Fruit fly (Drosophila melanogaster) whole organism, prepupa: ENCODE measurements around the gene yata.

ENCODE experiments used
- Blimp-1 ChIP-seq: fragments of 200-800 bp; sonication (Bioruptor generic); optimal IDR thresholded peaks from 3 replicates; lab custom pipeline; 2017; ENCODE audit warnings: missing biosample characterization, missing genetic modification characterization, mild to moderate bottlenecking, moderate library complexity, missing genetic modification reagents
- CG10669 ChIP-seq: fragments of 200-800 bp; sonication (Bioruptor generic); optimal IDR thresholded peaks from 3 replicates; lab custom pipeline; 2018; ENCODE audit warnings: missing biosample characterization, mild to moderate bottlenecking, missing genetic modification characterization, moderate library complexity
- CG15336 ChIP-seq: fragments of 200-800 bp; sonication (Bioruptor generic); IDR thresholded peaks from 2 replicates; pipeline ENCODE4 v1.3.6; 2022; ENCODE audit warnings: missing biosample characterization, missing genetic modification characterization
- CG1621 ChIP-seq: fragments of 200-800 bp; sonication (Bioruptor generic); optimal IDR thresholded peaks from 3 replicates; lab custom pipeline; 2018; ENCODE audit warnings: missing biosample characterization, mild to moderate bottlenecking, missing genetic modification characterization
- CG16779 ChIP-seq: fragments of 200-800 bp; sonication (Bioruptor generic); optimal IDR thresholded peaks from 3 replicates; lab custom pipeline; 2017; ENCODE audit warnings: missing biosample characterization, mild to moderate bottlenecking, missing genetic modification characterization
- CG32006 ChIP-seq: fragments of 200-800 bp; sonication (Bioruptor generic); optimal IDR thresholded peaks from 3 replicates; lab custom pipeline; 2017; ENCODE audit warnings: missing biosample characterization, mild to moderate bottlenecking, missing genetic modification characterization
- CG3919 ChIP-seq: fragments of 200-800 bp; sonication (Bioruptor generic); optimal IDR thresholded peaks from 3 replicates; lab custom pipeline; 2016; ENCODE audit warnings: missing biosample characterization, missing genetic modification characterization
- CG6163 ChIP-seq: fragments of 200-800 bp; sonication (Bioruptor generic); IDR thresholded peaks from 3 replicates; pipeline ENCODE4 v1.3.6; 2022; ENCODE audit warnings: missing biosample characterization, missing genetic modification characterization
- CG6276 ChIP-seq: fragments of 200-800 bp; sonication (Bioruptor generic); optimal IDR thresholded peaks from 2 replicates; lab custom pipeline; 2017; ENCODE audit warnings: missing biosample characterization, mild to moderate bottlenecking, missing genetic modification characterization
- CG6808 ChIP-seq: fragments of 200-800 bp; sonication (Bioruptor generic); optimal IDR thresholded peaks from 3 replicates; lab custom pipeline; 2017; ENCODE audit warnings: missing biosample characterization, missing genetic modification characterization, mild to moderate bottlenecking, moderate library complexity, missing genetic modification reagents
- CG6854 ChIP-seq: fragments of 200-800 bp; sonication (Bioruptor generic); optimal IDR thresholded peaks from 2 replicates; lab custom pipeline; 2017; ENCODE audit warnings: missing biosample characterization, mild to moderate bottlenecking, missing genetic modification characterization
- CG8119 ChIP-seq: fragments of 200-800 bp; sonication (Bioruptor generic); IDR thresholded peaks from 3 replicates; pipeline ENCODE4 v1.3.6; 2022; ENCODE audit warnings: missing biosample characterization, missing genetic modification characterization
- CG8632 ChIP-seq: fragments of 200-800 bp; sonication (Bioruptor generic); optimal IDR thresholded peaks from 3 replicates; lab custom pipeline; 2016; ENCODE audit warnings: missing biosample characterization, missing genetic modification characterization
- CG9139 ChIP-seq: fragments of 200-800 bp; sonication (Bioruptor generic); optimal IDR thresholded peaks from 3 replicates; lab custom pipeline; 2017; ENCODE audit warnings: missing biosample characterization, mild to moderate bottlenecking, missing genetic modification characterization
- Eip75B ChIP-seq: fragments of 200-800 bp; sonication (Bioruptor generic); optimal IDR thresholded peaks from 3 replicates; lab custom pipeline; 2016; ENCODE audit warnings: missing biosample characterization, missing genetic modification characterization
- Eip78C ChIP-seq: fragments of 200-800 bp; sonication (Bioruptor generic); peaks from one replicate; lab custom pipeline; 2016; ENCODE audit warnings: missing biosample characterization, missing genetic modification characterization
- Eip93F ChIP-seq: fragments of 200-800 bp; sonication (Bioruptor generic); optimal IDR thresholded peaks from 2 replicates; lab custom pipeline; 2016; ENCODE audit warnings: missing biosample characterization, mild to moderate bottlenecking, missing genetic modification characterization
- Ets96B ChIP-seq: fragments of 200-800 bp; optimal IDR thresholded peaks from 2 replicates; lab custom pipeline; 2019; ENCODE audit warnings: missing biosample characterization, mild to moderate bottlenecking, missing genetic modification characterization, moderate library complexity
- Gug ChIP-seq: fragments of 200-800 bp; sonication (Bioruptor generic); IDR thresholded peaks from 2 replicates; pipeline ENCODE4 v1.3.6; 2022; ENCODE audit warnings: missing biosample characterization, missing genetic modification characterization
- Hr39 ChIP-seq: fragments of 200-800 bp; sonication (Bioruptor generic); optimal IDR thresholded peaks from 2 replicates; lab custom pipeline; 2016; ENCODE audit warnings: missing biosample characterization, missing genetic modification characterization
- Hr4 ChIP-seq: fragments of 200-800 bp; sonication (Bioruptor generic); optimal IDR thresholded peaks from 3 replicates; lab custom pipeline; 2016; ENCODE audit warnings: missing biosample characterization, missing genetic modification characterization
- Lpt ChIP-seq: fragments of 200-800 bp; sonication (Bioruptor generic); optimal IDR thresholded peaks from 3 replicates; lab custom pipeline; 2016; ENCODE audit warnings: missing biosample characterization, missing genetic modification characterization
- Met ChIP-seq: fragments of 200-800 bp; sonication (Bioruptor generic); optimal IDR thresholded peaks from 3 replicates; lab custom pipeline; 2016; ENCODE audit warnings: missing biosample characterization, missing genetic modification characterization
- Smox ChIP-seq: fragments of 200-800 bp; sonication (Bioruptor generic); optimal IDR thresholded peaks from 3 replicates; lab custom pipeline; 2016; ENCODE audit warnings: missing biosample characterization, missing genetic modification characterization
- Sox102F ChIP-seq: fragments of 200-800 bp; sonication (Bioruptor generic); optimal IDR thresholded peaks from 2 replicates; lab custom pipeline; 2016; ENCODE audit warnings: missing biosample characterization, mild to moderate bottlenecking, missing genetic modification characterization
- cyc ChIP-seq: fragments of 200-800 bp; sonication (Bioruptor generic); optimal IDR thresholded peaks from 3 replicates; lab custom pipeline; 2016; ENCODE audit warnings: missing biosample characterization, missing genetic modification characterization
- dac ChIP-seq: fragments of 200-800 bp; sonication (Bioruptor generic); optimal IDR thresholded peaks from 2 replicates; lab custom pipeline; 2017; ENCODE audit warnings: missing biosample characterization, mild to moderate bottlenecking, missing genetic modification characterization
- dsx ChIP-seq: fragments of 200-800 bp; optimal IDR thresholded peaks from 3 replicates; lab custom pipeline; 2019; ENCODE audit warnings: missing biosample characterization, mild to moderate bottlenecking, missing genetic modification characterization, moderate library complexity; ENCODE audit not compliant: poor library complexity, severe bottlenecking
- eg ChIP-seq: fragments of 200-800 bp; sonication (Bioruptor generic); IDR thresholded peaks from 3 replicates; pipeline ENCODE4 v1.3.6; 2022; ENCODE audit warnings: missing biosample characterization, missing genetic modification characterization
- esn ChIP-seq: fragments of 200-800 bp; sonication (Bioruptor generic); optimal IDR thresholded peaks from 2 replicates; lab custom pipeline; 2016; ENCODE audit warnings: missing biosample characterization, mild to moderate bottlenecking, missing genetic modification characterization, moderate library complexity
- fd85E ChIP-seq: fragments of 200-800 bp; sonication (Bioruptor generic); optimal IDR thresholded peaks from 3 replicates; lab custom pipeline; 2016; ENCODE audit warnings: missing biosample characterization, missing genetic modification characterization
- fkh ChIP-seq: fragments of 200-800 bp; sonication (Bioruptor generic); optimal IDR thresholded peaks from 3 replicates; lab custom pipeline; 2017; ENCODE audit warnings: missing biosample characterization, mild to moderate bottlenecking, missing genetic modification characterization, moderate library complexity
- lz ChIP-seq: fragments of 200-800 bp; sonication (Bioruptor generic); optimal IDR thresholded peaks from 3 replicates; lab custom pipeline; 2016; ENCODE audit warnings: missing biosample characterization, missing genetic modification characterization
- net ChIP-seq: fragments of 200-800 bp; sonication (Bioruptor generic); optimal IDR thresholded peaks from 3 replicates; lab custom pipeline; 2016; ENCODE audit warnings: missing biosample characterization, missing genetic modification characterization
- spab ChIP-seq: fragments of 200-800 bp; sonication (Bioruptor generic); optimal IDR thresholded peaks from 2 replicates; lab custom pipeline; 2017; ENCODE audit warnings: missing biosample characterization, mild to moderate bottlenecking, missing genetic modification characterization, missing genetic modification reagents
- ss ChIP-seq, 2 experiments: fragments of 200-800 bp; sonication (Bioruptor generic); optimal IDR thresholded peaks; 2 replicates in 1 of 2; 3 replicates in 1 of 2; lab custom pipeline; 2017 to 2018; ENCODE audit warnings: mild to moderate bottlenecking in 2 of 2, missing biosample characterization in 2 of 2, missing genetic modification characterization in 2 of 2, moderate library complexity in 1 of 2
- svp ChIP-seq: fragments of 200-800 bp; sonication (Bioruptor generic); peaks from one replicate; lab custom pipeline; 2016; ENCODE audit warnings: missing biosample characterization, missing genetic modification characterization
- topi ChIP-seq: fragments of 200-800 bp; sonication (Bioruptor generic); optimal IDR thresholded peaks from 3 replicates; lab custom pipeline; 2016; ENCODE audit warnings: missing biosample characterization, missing genetic modification characterization
- vri ChIP-seq: fragments of 200-800 bp; sonication (Bioruptor generic); optimal IDR thresholded peaks from 3 replicates; lab custom pipeline; 2016; ENCODE audit warnings: missing biosample characterization, mild to moderate bottlenecking, missing genetic modification characterization

The yata gene

DNA sequence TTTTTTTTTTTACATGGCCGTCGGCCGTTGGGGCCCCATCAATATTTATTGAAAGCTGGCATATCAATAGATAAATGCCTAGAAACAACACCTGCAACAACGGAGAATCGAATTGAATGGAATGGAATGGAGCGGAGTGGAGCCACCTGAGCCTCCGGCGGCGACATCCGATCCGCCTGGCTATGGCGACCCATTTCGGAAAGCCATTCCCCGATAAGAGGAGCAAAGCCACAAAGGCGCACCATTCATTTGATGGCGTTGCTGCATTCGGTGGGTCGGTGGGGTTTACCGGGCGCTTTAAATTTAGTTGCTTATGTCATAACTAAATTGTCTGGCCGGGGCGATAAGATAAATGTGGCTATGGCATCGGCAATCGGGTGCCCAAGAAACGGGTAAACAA, 32.9 kb downstream of the yata start:
- TF ChIP-seq CG6276 (GFP tag; lab: Kevin White, UChicago), result no peak
- TF ChIP-seq Smox, result no peak
- TF ChIP-seq CG32006 (GFP tag; lab: Kevin White, UChicago), result peak; percentile 0
- TF ChIP-seq vri (GFP tag; lab: Kevin White, UChicago), result peak; percentile 88
- TF ChIP-seq CG15336, result no peak
- TF ChIP-seq Ets96B, result no peak
- no peak for TF ChIP-seq lz
- TF ChIP-seq Hr39 (GFP tag; lab: Kevin White, UChicago), result no peak

DNA sequence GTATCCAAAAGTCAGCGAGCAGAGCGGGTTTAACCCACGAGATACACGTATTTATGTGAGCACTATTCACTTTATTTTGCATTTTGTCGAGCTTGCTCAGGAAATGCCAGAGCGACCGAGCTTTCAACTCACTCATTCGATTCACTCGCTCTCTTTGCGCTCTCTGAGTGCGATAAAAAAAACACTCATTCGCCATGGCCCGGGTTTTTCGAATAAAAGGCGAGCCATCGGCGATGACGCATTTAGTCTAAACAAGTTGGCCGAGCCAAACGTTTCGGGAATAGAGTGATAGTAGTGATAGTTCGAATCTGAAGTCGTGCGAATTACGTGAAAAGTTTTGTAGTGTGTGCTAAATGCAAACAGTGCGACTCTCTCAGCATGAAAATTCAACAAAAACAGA, 33.3 kb downstream of the yata start:
- TF ChIP-seq Lpt (GFP tag; lab: Kevin White, UChicago) (peak; percentile 25), CG6276 (GFP tag; lab: Kevin White, UChicago) (peak; percentile 12), Ets96B (peak; percentile 2), ss (GFP tag; optimal IDR thresholded peaks at IDR 0.05; lab: Kevin White, UChicago) (peak; percentile 51 to 68), Blimp-1 (no peak), dac (GFP tag; lab: Kevin White, UChicago) (no peak), eg (GFP tag; lab: Robert Waterston, UW) (peak; percentile 44; the same call in 1 of the 3 replicates), Eip75B (peak; percentile 28), CG9139 (GFP tag; lab: Kevin White, UChicago) (peak; percentile 63), fkh (peak; percentile 82), svp (GFP tag; lab: Kevin White, UChicago) (peak; percentile 69), esn (GFP tag; lab: Kevin White, UChicago) (peak; percentile 34), Eip78C (peak; percentile 83), CG8632 (GFP tag; lab: Kevin White, UChicago) (no peak), cyc (GFP tag; lab: Kevin White, UChicago) (no peak), CG1621 (no peak), Hr4 (GFP tag; lab: Kevin White, UChicago) (no peak), spab (GFP tag; lab: Kevin White, UChicago) (no peak), CG6854 (peak; percentile 79), Eip93F (peak; percentile 60), CG3919 (GFP tag; lab: Kevin White, UChicago) (peak; percentile 25), topi (GFP tag; lab: Kevin White, UChicago) (peak; percentile 26), CG6808 (GFP tag; lab: Kevin White, UChicago) (peak; percentile 45), vri (GFP tag; lab: Kevin White, UChicago) (peak; percentile 47), CG15336 (peak; percentile 47; the same call in 1 of the 2 replicates), CG8119 (GFP tag; lab: Robert Waterston, UW) (peak; percentile 46; the same call in 1 of the 3 replicates), fd85E (no peak), dsx (peak; percentile 54), CG16779 (tag; lab: Kevin White, UChicago) (peak; percentile 45), CG10669 (peak; percentile 14), net (GFP tag; lab: Kevin White, UChicago) (peak; percentile 48), Met (GFP tag; lab: Kevin White, UChicago) (peak; percentile 0), Sox102F (peak; percentile 6), CG6163 (GFP tag; lab: Robert Waterston, UW) (peak; percentile 65; the same call in 2 of the 3 replicates), Gug (GFP tag; lab: Robert Waterston, UW) (no peak)
- TF ChIP-seq, all 60 proteins: peak for 26

dm6 chr3R:29783210-29783609, 34.2 kb downstream of the yata start:
- peak; percentile 53 for TF ChIP-seq svp (GFP tag; lab: Kevin White, UChicago)
- TF ChIP-seq CG3919 (GFP tag; lab: Kevin White, UChicago), result no peak
